Worm (Caenorhabditis elegans) whole organism, mixed stage, embryonic: ENCODE results near the gene pmt-2.

ENCODE experiments used
- M03D4.4 ChIP-seq: sonication (generic microtip); optimal IDR thresholded peaks from 2 replicates; lab custom pipeline; 2017; ENCODE audit warnings: mild to moderate bottlenecking, missing genetic modification characterization, missing compliant biosample characterization
- flh-1 ChIP-seq: fragments of 200-800 bp; sonication (Bioruptor generic); optimal IDR thresholded peaks from 2 replicates; lab custom pipeline; 2018; ENCODE audit warnings: mild to moderate bottlenecking, missing genetic modification characterization, moderate library complexity, missing compliant biosample characterization
- hlh-1 ChIP-seq: fragments of 150-350 bp; optimal IDR thresholded peaks from 2 replicates; lab custom pipeline; 2014; ENCODE audit warnings: missing biosample characterization, missing genetic modification reagents, missing genetic modification characterization
- mep-1 ChIP-seq: fragments of 150-350 bp; optimal IDR thresholded peaks from 2 replicates; lab custom pipeline; 2017; ENCODE audit warnings: missing biosample characterization, missing genetic modification reagents, missing genetic modification characterization, inconsistent platforms
- nhr-12 ChIP-seq: fragments of 150-350 bp; optimal IDR thresholded peaks from 2 replicates; lab custom pipeline; 2014; ENCODE audit warnings: missing biosample characterization, missing genetic modification characterization
- nhr-237 ChIP-seq: fragments of 150-350 bp; optimal IDR thresholded peaks from 2 replicates; lab custom pipeline; 2014; ENCODE audit warnings: missing biosample characterization, missing genetic modification characterization
- nhr-28 ChIP-seq: fragments of 150-350 bp; optimal IDR thresholded peaks from 2 replicates; lab custom pipeline; 2014; ENCODE audit warnings: missing biosample characterization, missing genetic modification characterization
- pha-4 ChIP-seq: fragments of 150-350 bp; optimal IDR thresholded peaks from 2 replicates; lab custom pipeline; 2018; ENCODE audit warnings: missing biosample characterization, missing genetic modification reagents, missing genetic modification characterization
- unc-39 ChIP-seq: fragments of 150-350 bp; optimal IDR thresholded peaks from 2 replicates; lab custom pipeline; 2014; ENCODE audit warnings: missing biosample characterization, missing genetic modification characterization
- unc-62 ChIP-seq: fragments of 150-350 bp; optimal IDR thresholded peaks from 2 replicates; lab custom pipeline; 2014; ENCODE audit warnings: missing biosample characterization, missing genetic modification reagents, missing genetic modification characterization

- TF ChIP-seq mep-1 (tag; lab: Kevin White, UChicago) (no peak), unc-39 (tag; lab: Kevin White, UChicago) (no peak), nhr-12 (tag; lab: Kevin White, UChicago) (no peak), M03D4.4 (no peak), pha-4 (no peak), nhr-237 (tag; lab: Kevin White, UChicago) (no peak), nhr-28 (tag; lab: Kevin White, UChicago) (no peak), unc-62 (GFP tag; lab: Kevin White, UChicago) (no peak), hlh-1 (tag; lab: Kevin White, UChicago) (no peak), flh-1 (GFP tag; lab: Kevin White, UChicago) (no peak)
Measured at ce11 chrV:4648527-4648926, 20.1 kb downstream of the pmt-2 start, which contains the start of gene F41F3.8.
